Fruit fly (Drosophila melanogaster) whole organism, adult: ENCODE data around the gene CG32625.

Source experiments
- CG11617 ChIP-seq: fragments of 200-800 bp; sonication (Bioruptor generic); optimal IDR thresholded peaks from 2 replicates; lab custom pipeline; 2017; ENCODE audit warnings: mild to moderate bottlenecking, missing biosample characterization, missing genetic modification reagents, missing genetic modification characterization
- CG14711 ChIP-seq: fragments of 200-800 bp; sonication (Bioruptor generic); optimal IDR thresholded peaks from 2 replicates; lab custom pipeline; 2018; ENCODE audit warnings: missing biosample characterization, mild to moderate bottlenecking, missing genetic modification characterization, moderate library complexity
- CG1620 ChIP-seq: fragments of 200-800 bp; sonication (Bioruptor generic); optimal IDR thresholded peaks from 2 replicates; lab custom pipeline; 2016; ENCODE audit warnings: missing biosample characterization, missing genetic modification characterization
- CG33017 ChIP-seq: fragments of 200-800 bp; sonication (Bioruptor generic); optimal IDR thresholded peaks from 2 replicates; lab custom pipeline; 2018; ENCODE audit warnings: missing biosample characterization, mild to moderate bottlenecking, missing genetic modification characterization, moderate library complexity
- CG5204 ChIP-seq: fragments of 200-800 bp; sonication (Bioruptor generic); optimal IDR thresholded peaks from 2 replicates; lab custom pipeline; 2016; ENCODE audit warnings: missing biosample characterization, missing genetic modification characterization
- CG7045 ChIP-seq: fragments of 200-800 bp; sonication (Bioruptor generic); optimal IDR thresholded peaks from 2 replicates; lab custom pipeline; 2017; ENCODE audit warnings: missing biosample characterization, mild to moderate bottlenecking, missing genetic modification characterization
- CG7101 ChIP-seq: fragments of 200-800 bp; sonication (Bioruptor generic); optimal IDR thresholded peaks from 2 replicates; lab custom pipeline; 2018; ENCODE audit warnings: missing biosample characterization, mild to moderate bottlenecking, missing genetic modification characterization, moderate library complexity
- Clk ChIP-seq: fragments of 200-800 bp; sonication (Bioruptor generic); optimal IDR thresholded peaks from 2 replicates; lab custom pipeline; 2017; ENCODE audit warnings: missing biosample characterization, missing genetic modification characterization
- Hr96 ChIP-seq: fragments of 200-800 bp; sonication (Bioruptor generic); optimal IDR thresholded peaks from 2 replicates; lab custom pipeline; 2016; ENCODE audit warnings: missing biosample characterization, missing genetic modification characterization
- Mnt ChIP-seq: fragments of 200-800 bp; sonication (Bioruptor generic); optimal IDR thresholded peaks from 2 replicates; lab custom pipeline; 2016; ENCODE audit warnings: missing biosample characterization, mild to moderate bottlenecking, missing genetic modification characterization
- bab1 ChIP-seq: fragments of 200-800 bp; sonication (Bioruptor generic); optimal IDR thresholded peaks from 3 replicates; lab custom pipeline; 2019; ENCODE audit warnings: missing biosample characterization, mild to moderate bottlenecking, missing genetic modification characterization, moderate library complexity
- cnc ChIP-seq, 2 experiments: fragments of >200 bp; optimal IDR thresholded peaks; 2 replicates each; lab custom pipeline; 2017
- kay ChIP-seq: fragments of 200-800 bp; sonication (Bioruptor generic); peaks from one replicate; lab custom pipeline; 2016; ENCODE audit warnings: missing biosample characterization, missing genetic modification characterization, borderline replicate concordance

dm6 chrX:13758989-13759549, 2.4 kb upstream of the CG32625 start, which contains the start of gene Yp3:
- peak; percentile 81 for TF ChIP-seq CG7101 (tag; lab: Kevin White, UChicago)
- peak; percentile 23 for TF ChIP-seq kay (GFP tag; lab: Kevin White, UChicago)
- TF ChIP-seq CG7045 (GFP tag; lab: Kevin White, UChicago) = no peak
- no peak for TF ChIP-seq CG33017
- no peak for TF ChIP-seq cnc (optimal IDR thresholded peaks at IDR 0.05; lab: Kevin White, UChicago)
- peak; percentile 80 for TF ChIP-seq CG14711 (tag; lab: Kevin White, UChicago)
- TF ChIP-seq CG5204 (GFP tag; lab: Kevin White, UChicago) = no peak
- peak; percentile 22 for TF ChIP-seq Mnt (GFP tag; lab: Kevin White, UChicago)
- peak; percentile 29 for TF ChIP-seq CG11617 (GFP tag; lab: Kevin White, UChicago)
- TF ChIP-seq Hr96 = no peak
- TF ChIP-seq CG1620 (GFP tag; lab: Kevin White, UChicago) = no peak
- no peak for TF ChIP-seq Clk (GFP tag; lab: Kevin White, UChicago)
- peak; percentile 15 for TF ChIP-seq bab1
